Worm (Caenorhabditis elegans): ENCODE measurements around the gene inx-9.
A peak's percentile ranks its signal among the peaks of the same experiment; 100 is the strongest.

inx-9 gene

DNA sequence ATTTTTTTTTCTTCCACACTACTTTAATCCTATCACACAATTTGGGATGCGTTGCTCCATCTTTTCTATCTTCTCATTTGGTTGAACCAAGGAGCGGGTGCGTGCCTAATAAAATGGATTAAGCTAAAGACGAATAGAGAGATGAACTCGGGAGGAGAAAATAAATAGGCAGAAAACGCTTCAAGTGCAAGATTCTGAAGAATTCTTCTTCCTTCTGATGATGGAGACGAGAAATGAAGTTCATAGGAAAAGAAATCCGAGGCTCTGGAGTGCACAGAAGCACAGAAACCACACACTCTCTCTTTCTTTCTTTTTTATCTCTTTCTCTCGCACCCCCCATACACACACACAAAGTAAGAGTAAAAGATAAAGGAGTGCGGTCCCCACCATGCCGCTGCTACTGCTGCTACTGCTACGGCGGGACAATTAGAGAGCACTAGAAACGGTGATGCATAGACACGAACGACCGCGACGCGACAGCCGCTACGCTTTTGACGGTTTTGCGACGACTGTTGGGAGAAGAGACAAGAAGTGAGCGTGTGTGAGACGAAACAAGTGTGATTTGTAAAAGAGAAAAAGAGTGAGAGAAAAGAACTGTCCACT, 16.0 kb downstream of the inx-9 start (continued):
- TF ChIP-seq unc-30 (tag; optimal IDR thresholded peaks at IDR 0.05) = no peak
- TF ChIP-seq unc-62 (GFP tag; optimal IDR thresholded peaks at IDR 0.05) = no peak
- TF ChIP-seq hpl-2 (GFP tag; optimal IDR thresholded peaks at IDR 0.05) = no peak
- TF ChIP-seq elt-3 (tag; optimal IDR thresholded peaks at IDR 0.05) = peak in 5 of 6 experiments; percentile 2 to 84 (median 31)
- peak; percentile 62 for TF ChIP-seq egl-13 (tag; optimal IDR thresholded peaks at IDR 0.05)
- TF ChIP-seq ets-5 (GFP tag; IDR thresholded peaks at IDR 0.05) = no peak
- TF ChIP-seq vab-15 (tag; optimal IDR thresholded peaks at IDR 0.05) = no peak
- TF ChIP-seq pax-3 (tag; optimal IDR thresholded peaks at IDR 0.05) = no peak
- peak; percentile 60 to 85 for TF ChIP-seq lsy-2 (tag; optimal IDR thresholded peaks at IDR 0.05)
- TF ChIP-seq egl-27 (tag; optimal IDR thresholded peaks at IDR 0.05) = peak in 1 of 2 experiments; percentile 72
- TF ChIP-seq blmp-1 (tag; optimal IDR thresholded peaks at IDR 0.05) = peak; percentile 97
- TF ChIP-seq pag-3 (tag; optimal IDR thresholded peaks at IDR 0.05; ENCODE audit: borderline replicate concordance, insufficient read depth) = no peak
- no peak for TF ChIP-seq ceh-88 (GFP tag; IDR thresholded peaks at IDR 0.05)
- peak; percentile 80 for TF ChIP-seq mep-1 (tag; optimal IDR thresholded peaks at IDR 0.05)
- TF ChIP-seq elt-2 (tag; optimal IDR thresholded peaks at IDR 0.05) = peak; percentile 85
- TF ChIP-seq ceh-82 (tag; optimal IDR thresholded peaks at IDR 0.05) = peak; percentile 35 to 86 (median 66)
- no peak for TF ChIP-seq pqm-1 (tag; optimal IDR thresholded peaks at IDR 0.05)
- TF ChIP-seq F16B12.6 (tag; optimal IDR thresholded peaks at IDR 0.05) = no peak
- no peak for TF ChIP-seq nhr-76 (tag; optimal IDR thresholded peaks at IDR 0.05)
- peak; percentile 22 for TF ChIP-seq ztf-4 (tag; optimal IDR thresholded peaks at IDR 0.05)
- peak; percentile 74 for TF ChIP-seq swsn-7 (tag; optimal IDR thresholded peaks at IDR 0.05)
- peak; percentile 87 for TF ChIP-seq nhr-77 (tag; optimal IDR thresholded peaks at IDR 0.05)
- no peak for TF ChIP-seq ceh-90 (tag; optimal IDR thresholded peaks at IDR 0.05)
- TF ChIP-seq fkh-4 (tag; optimal IDR thresholded peaks at IDR 0.05; ENCODE audit: borderline replicate concordance) = no peak
- TF ChIP-seq lin-15B (tag; optimal IDR thresholded peaks at IDR 0.05) = no peak
- TF ChIP-seq fkh-10 (GFP tag; optimal IDR thresholded peaks at IDR 0.05) = peak; percentile 61
- TF ChIP-seq nhr-19 (GFP tag; conservative IDR thresholded peaks at IDR 0.05) = peak; percentile 65
- peak; percentile 34 to 61 (median 48) for TF ChIP-seq dpl-1 (GFP tag; optimal IDR thresholded peaks at IDR 0.05)
- no peak for TF ChIP-seq ceh-8 (GFP tag; optimal IDR thresholded peaks at IDR 0.05)
- TF ChIP-seq aly-2 (tag; optimal IDR thresholded peaks at IDR 0.05) = no peak
- TF ChIP-seq nhr-237 (tag; optimal IDR thresholded peaks at IDR 0.05) = peak; percentile 67
- TF ChIP-seq nhr-85 (tag) = peak; percentile 86
- no peak for TF ChIP-seq nhr-11 (tag; optimal IDR thresholded peaks at IDR 0.05)
- no peak for TF ChIP-seq alr-1 (tag; optimal IDR thresholded peaks at IDR 0.05; ENCODE audit: borderline replicate concordance)
- TF ChIP-seq lin-13 (GFP tag; optimal IDR thresholded peaks at IDR 0.05) = peak; percentile 71
- no peak for TF ChIP-seq nhr-84 (tag; optimal IDR thresholded peaks at IDR 0.05)
- TF ChIP-seq unc-130 (tag; optimal IDR thresholded peaks at IDR 0.05) = no peak
- TF ChIP-seq unc-98 (GFP tag; IDR thresholded peaks at IDR 0.05) = no peak
- no peak for TF ChIP-seq nhr-28 (tag; optimal IDR thresholded peaks at IDR 0.05)
- TF ChIP-seq tbx-2 (tag; optimal IDR thresholded peaks at IDR 0.05) = peak; percentile 73
- TF ChIP-seq nhr-90 (tag; optimal IDR thresholded peaks at IDR 0.05; ENCODE audit: poor library complexity) = peak; percentile 77
- TF ChIP-seq mab-9 (GFP tag; IDR thresholded peaks at IDR 0.05) = no peak
- no peak for TF ChIP-seq sup-37 (GFP tag; optimal IDR thresholded peaks at IDR 0.05)
- no peak for TF ChIP-seq zag-1 (tag; optimal IDR thresholded peaks at IDR 0.05)
- no peak for TF ChIP-seq aha-1 (tag; optimal IDR thresholded peaks at IDR 0.05)
- TF ChIP-seq tlp-1 (tag; optimal IDR thresholded peaks at IDR 0.05) = no peak
- TF ChIP-seq ama-1 (optimal IDR thresholded peaks at IDR 0.05) = no peak
- TF ChIP-seq zip-4 (GFP tag; optimal IDR thresholded peaks at IDR 0.05) = no peak
- no peak for TF ChIP-seq efl-3 (GFP tag; optimal IDR thresholded peaks at IDR 0.05)
- peak; percentile 20 for TF ChIP-seq lir-3 (tag; optimal IDR thresholded peaks at IDR 0.05; ENCODE audit: poor library complexity)
- TF ChIP-seq sptf-1 (tag; optimal IDR thresholded peaks at IDR 0.05) = no peak
- peak; percentile 63 to 70 for TF ChIP-seq efl-1 (optimal IDR thresholded peaks at IDR 0.05)
- peak; percentile 26 to 70 for TF ChIP-seq efl-1 (GFP tag; optimal IDR thresholded peaks at IDR 0.05 in 1 of 2)

Data from whole organism, L1 larva.